Fruit fly (Drosophila melanogaster): ENCODE results near the gene Dic61B.
A peak's percentile ranks its signal among the peaks of the same experiment; 100 is the strongest.

The Dic61B gene

dm6 chr3L:134868-135267 lies 17.5 kb downstream of the Dic61B start:
- no peak for TF ChIP-seq Myc (optimal IDR thresholded peaks at IDR 0.05)
- no peak for TF ChIP-seq h (GFP tag; optimal IDR thresholded peaks at IDR 0.05)
- TF ChIP-seq Vsx2 (GFP tag; optimal IDR thresholded peaks at IDR 0.05; ENCODE audit: partially characterized antibody) = no peak
- TF ChIP-seq brk (GFP tag; optimal IDR thresholded peaks at IDR 0.05) = no peak
- no peak for TF ChIP-seq Hnf4 (GFP tag; optimal IDR thresholded peaks at IDR 0.05)

dm6 chr3L:133806-134325 lies 18.5 kb downstream of the Dic61B start:
- TF ChIP-seq HLH106 (tag; optimal IDR thresholded peaks at IDR 0.05) (no peak), sage (GFP tag; optimal IDR thresholded peaks at IDR 0.05) (no peak), Abd-B (GFP tag; optimal IDR thresholded peaks at IDR 0.05) (no peak), fru (GFP tag; optimal IDR thresholded peaks at IDR 0.05) (no peak), usp (GFP tag; optimal IDR thresholded peaks at IDR 0.05) (no peak)

- no peak for TF ChIP-seq rgr (GFP tag; optimal IDR thresholded peaks at IDR 0.05)
- TF ChIP-seq psq (GFP tag; optimal IDR thresholded peaks at IDR 0.05) = no peak
These were observed 19.0 kb downstream of the Dic61B start for dm6 chr3L:133383-133782.

dm6 chr3L:131998-132693 lies 20.2 kb downstream of the Dic61B start:
- TF ChIP-seq ey (GFP tag; optimal IDR thresholded peaks at IDR 0.05) (no peak), jim (GFP tag; optimal IDR thresholded peaks at IDR 0.05) (no peak), Vsx2 (GFP tag; optimal IDR thresholded peaks at IDR 0.05; ENCODE audit: partially characterized antibody) (no peak), woc (GFP tag; optimal IDR thresholded peaks at IDR 0.05) (no peak), br (GFP tag; optimal IDR thresholded peaks at IDR 0.05) (no peak), Sp1 (GFP tag; optimal IDR thresholded peaks at IDR 0.05) (no peak), tai (GFP tag; optimal IDR thresholded peaks at IDR 0.05) (no peak), Jra (GFP tag; optimal IDR thresholded peaks at IDR 0.05) (no peak), N (GFP tag; optimal IDR thresholded peaks at IDR 0.05) (peak; percentile 2), OdsH (GFP tag; optimal IDR thresholded peaks at IDR 0.05) (no peak), Rel (GFP tag; optimal IDR thresholded peaks at IDR 0.05) (no peak), Rel (tag; optimal IDR thresholded peaks at IDR 0.05) (peak; percentile 36), Hr83 (GFP tag; optimal IDR thresholded peaks at IDR 0.05; ENCODE audit: poor library complexity, severe bottlenecking) (no peak), CG9705 (GFP tag; optimal IDR thresholded peaks at IDR 0.05) (no peak), Hnf4 (GFP tag; optimal IDR thresholded peaks at IDR 0.05) (peak; percentile 64), Hr78 (GFP tag; optimal IDR thresholded peaks at IDR 0.05) (no peak), foxo (GFP tag; optimal IDR thresholded peaks at IDR 0.05) (no peak), dsf (GFP tag; optimal IDR thresholded peaks at IDR 0.05; ENCODE audit: borderline replicate concordance) (no peak), psq (GFP tag; optimal IDR thresholded peaks at IDR 0.05) (no peak), pan (optimal IDR thresholded peaks at IDR 0.05) (no peak), h (GFP tag; optimal IDR thresholded peaks at IDR 0.05) (no peak), fru (GFP tag; optimal IDR thresholded peaks at IDR 0.05) (no peak), Abd-B (GFP tag; optimal IDR thresholded peaks at IDR 0.05) (no peak), usp (GFP tag; optimal IDR thresholded peaks at IDR 0.05) (no peak), Dif (GFP tag; optimal IDR thresholded peaks at IDR 0.05; ENCODE audit: partially characterized antibody) (no peak)

- TF ChIP-seq jim (GFP tag; optimal IDR thresholded peaks at IDR 0.05) (peak; percentile 22), ey (GFP tag; optimal IDR thresholded peaks at IDR 0.05) (no peak), Rel (GFP tag; optimal IDR thresholded peaks at IDR 0.05) (peak; percentile 37), Rel (tag; optimal IDR thresholded peaks at IDR 0.05) (peak; percentile 49), Sp1 (GFP tag; optimal IDR thresholded peaks at IDR 0.05) (peak; percentile 40), lola (GFP tag; optimal IDR thresholded peaks at IDR 0.05) (peak; percentile 8), Jra (GFP tag; optimal IDR thresholded peaks at IDR 0.05) (no peak), GATAd (GFP tag; optimal IDR thresholded peaks at IDR 0.05) (no peak), usp (GFP tag; optimal IDR thresholded peaks at IDR 0.05) (no peak), HLH106 (tag; optimal IDR thresholded peaks at IDR 0.05) (no peak), Dif (GFP tag; optimal IDR thresholded peaks at IDR 0.05; ENCODE audit: partially characterized antibody) (peak; percentile 83), CrebA (GFP tag; optimal IDR thresholded peaks at IDR 0.05; ENCODE audit: borderline replicate concordance) (peak; percentile 75), pan (optimal IDR thresholded peaks at IDR 0.05) (no peak), CG32264 (GFP tag; optimal IDR thresholded peaks at IDR 0.05) (no peak), sv (GFP tag; optimal IDR thresholded peaks at IDR 0.05) (no peak), tai (GFP tag; optimal IDR thresholded peaks at IDR 0.05) (peak; percentile 30), psq (GFP tag; optimal IDR thresholded peaks at IDR 0.05) (peak; percentile 97), Hr78 (GFP tag; optimal IDR thresholded peaks at IDR 0.05) (no peak), h (GFP tag; optimal IDR thresholded peaks at IDR 0.05) (peak; percentile 65), Abd-B (GFP tag; optimal IDR thresholded peaks at IDR 0.05) (no peak), dsf (GFP tag; optimal IDR thresholded peaks at IDR 0.05; ENCODE audit: borderline replicate concordance) (no peak), brk (GFP tag; optimal IDR thresholded peaks at IDR 0.05) (peak; percentile 53), sage (GFP tag; optimal IDR thresholded peaks at IDR 0.05) (no peak), Dfd (GFP tag; optimal IDR thresholded peaks at IDR 0.05) (no peak), rgr (GFP tag; optimal IDR thresholded peaks at IDR 0.05) (peak; percentile 19), Vsx2 (GFP tag; optimal IDR thresholded peaks at IDR 0.05; ENCODE audit: partially characterized antibody) (peak; percentile 79), br (GFP tag; optimal IDR thresholded peaks at IDR 0.05) (peak; percentile 29), N (GFP tag; optimal IDR thresholded peaks at IDR 0.05) (no peak)
These were observed 21.0 kb downstream of the Dic61B start for dm6 chr3L:131151-131997.

Measured in whole organism, wandering third instar larva.